Worm (Caenorhabditis elegans) whole organism, L3 larva: ENCODE measurements around the gene sma-3.

Experiments used
- aly-2 ChIP-seq: fragments of 150-350 bp; optimal IDR thresholded peaks from 2 replicates; lab custom pipeline; 2014; ENCODE audit warnings: missing biosample characterization, missing genetic modification characterization
- ceh-82 ChIP-seq: fragments of 150-350 bp; optimal IDR thresholded peaks from 2 replicates; lab custom pipeline; 2014; ENCODE audit warnings: missing biosample characterization, missing genetic modification characterization
- elt-1 ChIP-seq: fragments of 150-350 bp; optimal IDR thresholded peaks from 2 replicates; lab custom pipeline; 2014; ENCODE audit warnings: missing biosample characterization, missing genetic modification characterization
- lin-15B ChIP-seq: fragments of 150-350 bp; optimal IDR thresholded peaks from 2 replicates; lab custom pipeline; 2014; ENCODE audit warnings: missing biosample characterization, missing genetic modification characterization
- mdl-1 ChIP-seq: fragments of 150-350 bp; optimal IDR thresholded peaks from 2 replicates; lab custom pipeline; 2014; ENCODE audit warnings: missing biosample characterization, missing genetic modification characterization
- nhr-11 ChIP-seq: fragments of 150-350 bp; optimal IDR thresholded peaks from 2 replicates; lab custom pipeline; 2014; ENCODE audit warnings: missing biosample characterization, missing genetic modification characterization
- nhr-237 ChIP-seq: fragments of 150-350 bp; optimal IDR thresholded peaks from 2 replicates; lab custom pipeline; 2014; ENCODE audit warnings: missing biosample characterization, missing genetic modification characterization
- nhr-28 ChIP-seq: fragments of 150-350 bp; optimal IDR thresholded peaks from 2 replicates; lab custom pipeline; 2014; ENCODE audit warnings: missing biosample characterization, missing genetic modification characterization
- ztf-4 ChIP-seq: fragments of 150-350 bp; optimal IDR thresholded peaks from 2 replicates; lab custom pipeline; 2014; ENCODE audit warnings: missing biosample characterization, missing genetic modification characterization

DNA sequence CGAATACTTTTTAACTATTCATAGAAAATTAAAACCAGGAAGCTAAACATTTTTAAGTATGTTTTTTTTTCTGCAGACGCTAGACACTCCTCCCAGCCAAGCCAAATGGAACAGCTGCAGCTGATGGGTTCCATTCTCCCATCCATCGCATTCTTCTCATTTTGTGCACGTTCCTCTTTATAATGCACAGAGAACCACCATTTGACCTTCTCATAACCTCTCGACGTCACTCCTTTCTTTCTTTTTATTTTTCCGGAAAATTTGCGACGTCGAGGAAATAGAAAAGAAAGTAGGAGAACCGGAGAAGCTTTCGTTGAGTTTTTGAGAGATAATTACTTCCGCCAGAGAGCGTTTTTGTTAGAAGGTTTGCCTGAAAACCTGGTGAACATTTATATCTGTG, 7.9 kb upstream of the sma-3 start:
- TF ChIP-seq nhr-11 (tag; lab: Kevin White, UChicago) (no peak), ztf-4 (tag; lab: Kevin White, UChicago) (no peak), elt-1 (tag; lab: Kevin White, UChicago) (no peak), aly-2 (no peak), lin-15B (no peak), ceh-82 (tag; lab: Kevin White, UChicago) (no peak), nhr-28 (no peak), nhr-237 (no peak), mdl-1 (tag; lab: Kevin White, UChicago) (no peak)
